Worm (Caenorhabditis elegans) whole organism, early embryonic: ENCODE measurements around the gene jun-1.

Source experiments
- ama-1 ChIP-seq: fragments of 150-350 bp; optimal IDR thresholded peaks from 2 replicates; lab custom pipeline; 2014
- scrt-1 ChIP-seq: fragments of 200-800 bp; sonication (Bioruptor generic); IDR thresholded peaks from 2 replicates; pipeline ENCODE4 v1.3.6; 2022; ENCODE audit warnings: missing genetic modification characterization, missing compliant biosample characterization
- tbx-11 ChIP-seq: fragments of 200-800 bp; sonication (Bioruptor generic); IDR thresholded peaks from 2 replicates; pipeline ENCODE4 v1.3.6; 2022; ENCODE audit warnings: missing genetic modification characterization, missing compliant biosample characterization
- tbx-37 ChIP-seq: fragments of 200-800 bp; sonication (Bioruptor generic); conservative IDR thresholded peaks from 2 replicates; pipeline ENCODE4 v1.3.6; 2022; ENCODE audit warnings: missing genetic modification reagents, missing genetic modification characterization, missing compliant biosample characterization

- no peak for TF ChIP-seq ama-1 (lab: Kevin White, UChicago)
- no peak for TF ChIP-seq scrt-1 (GFP tag; lab: Robert Waterston, UW)
- no peak for TF ChIP-seq tbx-37 (GFP tag; lab: Robert Waterston, UW)
- no peak for TF ChIP-seq tbx-11 (GFP tag; lab: Robert Waterston, UW)
Measured at ce11 chrII:9167730-9168129, 54.8 kb downstream of the jun-1 start, which contains the start of gene T23G7.3.
